Worm (Caenorhabditis elegans) whole organism, young adult: Measurements from ENCODE around the gene K10D6.3.

Experiments used
- B0019.2 ChIP-seq: fragments of 200-800 bp; sonication (Bioruptor generic); conservative IDR thresholded peaks from 2 replicates; pipeline ENCODE4 v1.3.6; 2022; ENCODE audit warnings: missing genetic modification reagents, missing genetic modification characterization, missing compliant biosample characterization
- F55B11.4 ChIP-seq: sonication (generic microtip); optimal IDR thresholded peaks from 2 replicates; lab custom pipeline; 2016; ENCODE audit warnings: missing compliant biosample characterization, missing genetic modification characterization, borderline replicate concordance; ENCODE audit not compliant: insufficient read depth
- him-1 ChIP-seq: sonication (generic microtip); optimal IDR thresholded peaks from 2 replicates; lab custom pipeline; 2016; ENCODE audit warnings: missing genotype, missing genetic modification reagents, missing genetic modification characterization, missing compliant biosample characterization
- hlh-12 ChIP-seq: sonication (generic microtip); optimal IDR thresholded peaks from 2 replicates; lab custom pipeline; 2016; ENCODE audit warnings: missing genetic modification characterization, missing compliant biosample characterization
- snpc-4 ChIP-seq, 5 experiments: fragments of 150-350 bp in 1 of 5; sonication (generic microtip) in 4 of 5; optimal IDR thresholded peaks; 2 replicates each; lab custom pipeline; 2014 to 2018; ENCODE audit warnings: missing genetic modification characterization in 5 of 5, missing biosample characterization in 3 of 5, antibody characterized with exemption in 2 of 5, mild to moderate bottlenecking in 2 of 5, missing compliant biosample characterization in 2 of 5, missing genotype in 2 of 5, moderate library complexity in 2 of 5, missing genetic modification reagents in 1 of 5
- zim-3 ChIP-seq: sonication (generic microtip); optimal IDR thresholded peaks from 2 replicates; lab custom pipeline; 2017; ENCODE audit warnings: mild to moderate bottlenecking, missing genetic modification characterization, moderate library complexity, missing compliant biosample characterization
- ztf-28 ChIP-seq: fragments of 200-800 bp; sonication (Bioruptor generic); IDR thresholded peaks from 2 replicates; pipeline ENCODE4 v1.3.6; 2022; ENCODE audit warnings: missing genetic modification reagents, missing genetic modification characterization, missing compliant biosample characterization

DNA sequence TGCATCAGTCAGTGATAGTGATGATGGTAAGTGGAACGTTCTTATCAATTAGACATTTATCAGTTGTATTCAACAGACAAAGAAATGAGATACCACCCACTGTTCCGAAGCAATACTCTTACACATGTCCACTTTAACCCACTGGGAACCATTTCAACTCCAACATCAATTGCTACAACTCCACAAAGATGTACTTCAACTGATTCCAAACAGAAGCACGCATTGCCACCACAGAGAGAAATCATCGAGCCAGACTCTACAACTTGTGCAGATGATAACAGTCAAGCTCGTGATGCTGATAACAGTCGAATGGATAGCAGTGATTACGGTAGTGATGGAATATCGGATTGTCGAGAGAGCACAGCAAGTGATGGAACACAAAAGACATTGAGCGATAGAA is 35.5 kb downstream of the K10D6.3 start:
- TF ChIP-seq F55B11.4 (tag; lab: Kevin White, UChicago) (no peak), zim-3 (tag; lab: Kevin White, UChicago) (no peak), hlh-12 (no peak), B0019.2 (GFP tag; lab: Robert Waterston, UW) (no peak), him-1 (tag; lab: Kevin White, UChicago) (no peak), ztf-28 (GFP tag; lab: Robert Waterston, UW) (no peak), snpc-4 (GFP tag; optimal IDR thresholded peaks at IDR 0.05; lab: Kevin White, UChicago) (no peak), snpc-4 (tag; optimal IDR thresholded peaks at IDR 0.05; lab: Kevin White, UChicago) (no peak)
